Worm (Caenorhabditis elegans): Measurements from ENCODE around the gene egl-47.

DNA sequence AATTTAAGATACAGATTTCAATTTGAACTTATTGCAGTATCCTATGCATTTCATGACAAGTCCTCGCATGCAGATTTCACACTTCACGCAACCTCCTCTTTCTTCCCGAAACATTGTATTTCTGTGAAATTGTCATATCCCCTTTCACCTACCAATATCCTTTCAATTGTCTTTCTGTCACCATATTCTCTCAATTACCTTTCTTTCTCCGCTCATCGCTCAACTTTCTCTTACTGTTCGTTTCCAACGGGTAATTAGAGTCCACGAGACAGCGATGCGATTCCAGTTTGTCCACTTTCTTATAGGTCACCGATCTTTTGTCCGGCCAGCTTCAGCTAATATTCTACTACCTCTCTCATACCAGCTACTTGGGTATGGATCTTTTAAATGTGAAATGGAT, 53.0 kb downstream of the egl-47 start, which contains the start of gene mam-5:
- no peak for TF ChIP-seq nhr-10 (tag; optimal IDR thresholded peaks at IDR 0.05)
- no peak for TF ChIP-seq ctbp-1 (GFP tag; IDR thresholded peaks at IDR 0.05)
- no peak for TF ChIP-seq mdl-1 (tag; optimal IDR thresholded peaks at IDR 0.05)
- TF ChIP-seq ceh-82 (tag; optimal IDR thresholded peaks at IDR 0.05) = no peak
- no peak for TF ChIP-seq unc-130 (GFP tag; optimal IDR thresholded peaks at IDR 0.05)
- no peak for TF ChIP-seq nhr-77 (tag; optimal IDR thresholded peaks at IDR 0.05)
- TF ChIP-seq zip-2 (tag; optimal IDR thresholded peaks at IDR 0.05) = no peak
- TF ChIP-seq gei-8 (GFP tag; optimal IDR thresholded peaks at IDR 0.05) = no peak
- no peak for TF ChIP-seq nhr-237 (tag; optimal IDR thresholded peaks at IDR 0.05)
- TF ChIP-seq duxl-1 (tag; optimal IDR thresholded peaks at IDR 0.05; ENCODE audit: poor library complexity) = no peak
- no peak for TF ChIP-seq lir-3 (tag; optimal IDR thresholded peaks at IDR 0.05)

Data from whole organism, L4 larva.